Worm (Caenorhabditis elegans) whole organism, midembryonic: ENCODE data around the gene T21C9.13.

Experiments used
- flt-1 ChIP-seq: fragments of 200-800 bp; sonication (Bioruptor generic); IDR thresholded peaks from 2 replicates; pipeline ENCODE4 v1.3.6; 2022; ENCODE audit warnings: missing genetic modification characterization, missing compliant biosample characterization
- klf-2 ChIP-seq: fragments of 200-800 bp; sonication (Bioruptor generic); conservative IDR thresholded peaks from 2 replicates; pipeline ENCODE4 v1.3.6; 2022; ENCODE audit warnings: missing genetic modification reagents, missing genetic modification characterization, missing compliant biosample characterization
- med-1 ChIP-seq: sonication (generic microtip); optimal IDR thresholded peaks from 2 replicates; lab custom pipeline; 2017; ENCODE audit warnings: missing genetic modification characterization, mild to moderate bottlenecking, missing compliant biosample characterization, antibody characterized with exemption, missing genetic modification reagents; ENCODE audit not compliant: insufficient read depth
- ref-1 ChIP-seq: fragments of 200-800 bp; sonication (Bioruptor generic); conservative IDR thresholded peaks from 2 replicates; pipeline ENCODE4 v1.3.6; 2022; ENCODE audit warnings: missing genetic modification reagents, missing genetic modification characterization, missing compliant biosample characterization
- tab-1 ChIP-seq: fragments of 200-800 bp; sonication (Bioruptor generic); IDR thresholded peaks from 2 replicates; pipeline ENCODE4 v1.3.6; 2022; ENCODE audit warnings: missing genetic modification characterization, missing compliant biosample characterization
- ztf-29 ChIP-seq: fragments of 200-800 bp; sonication (Bioruptor generic); IDR thresholded peaks from 2 replicates; pipeline ENCODE4 v1.3.6; 2022; ENCODE audit warnings: missing genetic modification reagents, missing genetic modification characterization, missing compliant biosample characterization

ce11 chrV:10561632-10562031 lies 35.4 kb upstream of the T21C9.13 start:
- TF ChIP-seq ztf-29: no peak
- no peak for TF ChIP-seq flt-1 (GFP tag; lab: Robert Waterston, UW)
- TF ChIP-seq tab-1: no peak
- TF ChIP-seq med-1 (GFP tag; lab: Kevin White, UChicago): no peak
- no peak for TF ChIP-seq ref-1 (GFP tag; lab: Robert Waterston, UW)
- TF ChIP-seq klf-2: no peak
